Worm (Caenorhabditis elegans): ENCODE measurements around the gene egl-44.

Gene egl-44

DNA sequence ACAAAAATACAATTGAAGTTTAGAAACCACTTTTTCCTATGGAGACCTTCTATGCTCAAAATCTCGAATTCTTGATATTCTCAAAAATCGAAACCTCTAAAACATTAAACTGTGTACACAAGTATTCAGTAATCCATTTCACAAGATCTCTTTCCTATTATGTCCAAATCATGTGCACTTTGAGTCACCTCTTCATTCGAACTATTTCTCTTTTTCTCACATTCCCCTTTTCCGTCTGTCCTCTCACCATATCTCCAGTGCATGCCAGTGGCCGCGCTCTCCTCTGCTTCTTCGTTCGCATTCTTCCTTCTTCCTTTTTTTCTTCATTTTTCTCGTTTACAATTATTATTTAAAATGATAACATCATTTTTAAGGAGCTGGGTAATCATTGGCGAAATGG lies 14.0 kb downstream of the egl-44 start, which contains the start of gene F28B12.1:
TSS of gene F28B12.1 (plus strand) at position 335 of the 400 bp plus-strand sequence.
- TF ChIP-seq hmg-4 (GFP tag; optimal IDR thresholded peaks at IDR 0.05) (no peak), ceh-13 (GFP tag; optimal IDR thresholded peaks at IDR 0.05) (no peak), tra-4 (tag; optimal IDR thresholded peaks at IDR 0.05) (no peak), B0310.2 (tag; optimal IDR thresholded peaks at IDR 0.05) (no peak), sea-1 (GFP tag; conservative IDR thresholded peaks at IDR 0.05) (no peak), ets-7 (tag; optimal IDR thresholded peaks at IDR 0.05) (no peak), tbx-11 (GFP tag; IDR thresholded peaks at IDR 0.05) (no peak), hnd-1 (tag; optimal IDR thresholded peaks at IDR 0.05) (no peak), hmbx-1 (tag; optimal IDR thresholded peaks at IDR 0.05) (no peak), aly-1 (tag; optimal IDR thresholded peaks at IDR 0.05) (no peak), pes-1 (GFP tag; IDR thresholded peaks at IDR 0.05) (no peak), ceh-36 (tag; optimal IDR thresholded peaks at IDR 0.05) (no peak), flt-1 (GFP tag; IDR thresholded peaks at IDR 0.05) (no peak)

DNA sequence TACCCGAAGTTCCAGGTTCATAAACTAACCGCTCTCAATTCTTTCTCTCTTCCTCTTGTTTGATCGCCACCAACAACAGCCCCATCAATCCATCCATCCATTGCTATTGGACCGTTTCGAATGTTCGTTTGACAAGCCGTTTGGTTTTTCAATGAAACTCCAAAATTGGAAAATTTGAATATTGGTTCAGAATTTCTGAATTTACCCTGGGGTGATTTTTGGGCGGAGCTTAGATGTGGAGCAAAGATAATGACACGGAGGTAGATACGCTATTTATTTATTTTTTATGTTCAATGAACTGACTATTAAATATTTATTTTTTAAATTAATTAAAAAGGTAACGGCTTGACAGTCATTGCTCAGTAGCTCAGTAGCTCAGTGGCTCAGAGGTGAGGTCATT lies 15.7 kb downstream of the egl-44 start, which contains the start of gene B0034.2:
TSS of gene B0034.2 (minus strand) at position 101 of the 400 bp plus-strand sequence.
- TF ChIP-seq ets-7 (tag; optimal IDR thresholded peaks at IDR 0.05) (no peak), tbx-11 (GFP tag; IDR thresholded peaks at IDR 0.05) (no peak), F13C5.2 (tag; optimal IDR thresholded peaks at IDR 0.05) (no peak)

DNA sequence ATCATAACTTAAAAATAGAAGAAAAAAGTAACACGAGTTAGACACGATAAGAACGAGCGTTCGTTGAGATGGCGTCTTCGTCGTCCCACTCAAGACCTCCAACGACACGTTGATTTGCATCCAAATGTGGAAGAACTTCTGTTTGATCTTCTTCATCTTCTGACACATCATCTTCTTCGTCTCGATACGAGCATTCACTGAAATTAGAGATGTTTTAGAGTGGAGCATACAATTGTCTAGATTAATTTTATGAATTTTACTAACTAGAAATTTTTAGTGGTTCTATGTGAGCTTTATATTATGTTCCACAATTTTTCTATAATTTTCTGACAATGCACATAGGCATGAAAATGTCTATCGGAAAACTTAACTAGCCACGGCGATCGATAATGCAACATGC lies 17.2 kb downstream of the egl-44 start:
- TF ChIP-seq hnd-1 (tag; optimal IDR thresholded peaks at IDR 0.05) (no peak), ets-7 (tag; optimal IDR thresholded peaks at IDR 0.05) (no peak), sea-1 (GFP tag; conservative IDR thresholded peaks at IDR 0.05) (no peak), F13C5.2 (tag; optimal IDR thresholded peaks at IDR 0.05) (no peak), pes-1 (GFP tag; IDR thresholded peaks at IDR 0.05) (no peak), B0310.2 (tag; optimal IDR thresholded peaks at IDR 0.05) (no peak), ceh-36 (tag; optimal IDR thresholded peaks at IDR 0.05) (no peak), ceh-13 (GFP tag; optimal IDR thresholded peaks at IDR 0.05) (no peak), flt-1 (GFP tag; IDR thresholded peaks at IDR 0.05) (no peak), tbx-37 (GFP tag; conservative IDR thresholded peaks at IDR 0.05) (no peak), hmg-4 (GFP tag; optimal IDR thresholded peaks at IDR 0.05) (no peak), tra-4 (tag; optimal IDR thresholded peaks at IDR 0.05) (no peak), tbx-11 (GFP tag; IDR thresholded peaks at IDR 0.05) (no peak), ama-1 (optimal IDR thresholded peaks at IDR 0.05) (no peak), aly-1 (tag; optimal IDR thresholded peaks at IDR 0.05) (no peak), hmbx-1 (tag; optimal IDR thresholded peaks at IDR 0.05) (no peak), scrt-1 (GFP tag; IDR thresholded peaks at IDR 0.05) (no peak)

DNA sequence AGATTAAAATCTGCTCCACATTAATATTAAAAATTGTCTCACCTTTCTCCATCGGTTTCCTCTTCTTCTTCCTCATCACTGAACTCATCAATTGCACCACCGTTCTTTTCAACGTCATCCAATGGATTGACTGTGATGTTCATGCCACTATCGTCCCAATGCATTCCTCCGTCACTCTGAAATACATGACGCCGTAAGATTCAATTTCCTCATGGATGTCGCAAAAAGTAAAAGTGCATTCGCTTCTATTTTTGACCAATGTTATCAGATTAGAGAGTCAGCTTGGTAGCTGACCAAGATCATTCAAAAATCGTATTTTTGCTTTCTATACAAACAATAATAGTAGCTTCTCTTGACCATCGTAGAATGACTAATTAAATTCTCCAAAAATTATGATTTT lies 17.8 kb downstream of the egl-44 start:
- TF ChIP-seq tbx-37 (GFP tag; conservative IDR thresholded peaks at IDR 0.05) (no peak), flt-1 (GFP tag; IDR thresholded peaks at IDR 0.05) (no peak), hmbx-1 (tag; optimal IDR thresholded peaks at IDR 0.05) (no peak), B0310.2 (tag; optimal IDR thresholded peaks at IDR 0.05) (no peak), tra-4 (tag; optimal IDR thresholded peaks at IDR 0.05) (no peak), hnd-1 (tag; optimal IDR thresholded peaks at IDR 0.05) (no peak), ceh-13 (GFP tag; optimal IDR thresholded peaks at IDR 0.05) (no peak), ceh-36 (tag; optimal IDR thresholded peaks at IDR 0.05) (no peak), sea-1 (GFP tag; conservative IDR thresholded peaks at IDR 0.05) (no peak), ets-7 (tag; optimal IDR thresholded peaks at IDR 0.05) (no peak), tbx-11 (GFP tag; IDR thresholded peaks at IDR 0.05) (no peak), pes-1 (GFP tag; IDR thresholded peaks at IDR 0.05) (no peak)

DNA sequence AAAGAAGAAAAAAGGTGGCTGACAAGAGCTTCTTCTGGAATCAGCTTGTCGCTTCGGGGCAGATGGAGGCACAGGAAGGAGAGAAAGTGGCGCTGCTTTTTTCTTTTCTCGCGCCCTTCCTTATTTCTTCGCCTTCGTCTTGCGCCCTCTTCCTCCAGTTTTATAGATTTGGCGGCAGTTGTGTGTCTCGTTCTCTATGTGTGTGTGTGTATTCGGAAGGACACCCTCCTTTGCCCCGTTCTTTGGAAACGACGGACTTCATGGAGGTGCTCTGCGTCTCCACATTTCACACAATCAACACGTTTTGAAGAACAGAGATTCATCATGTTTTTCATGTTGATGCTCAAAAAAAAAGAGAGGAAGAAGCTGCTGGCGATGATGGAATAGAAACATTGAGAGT lies 20.1 kb downstream of the egl-44 start:
- TF ChIP-seq flt-1 (GFP tag; IDR thresholded peaks at IDR 0.05) (no peak), aly-1 (tag; optimal IDR thresholded peaks at IDR 0.05) (no peak), hnd-1 (tag; optimal IDR thresholded peaks at IDR 0.05) (no peak), ets-7 (tag; optimal IDR thresholded peaks at IDR 0.05) (no peak), tbx-11 (GFP tag; IDR thresholded peaks at IDR 0.05) (no peak), ceh-13 (GFP tag; optimal IDR thresholded peaks at IDR 0.05) (no peak), tra-4 (tag; optimal IDR thresholded peaks at IDR 0.05) (no peak), sea-1 (GFP tag; conservative IDR thresholded peaks at IDR 0.05) (no peak), pes-1 (GFP tag; IDR thresholded peaks at IDR 0.05) (no peak), B0310.2 (tag; optimal IDR thresholded peaks at IDR 0.05) (no peak), scrt-1 (GFP tag; IDR thresholded peaks at IDR 0.05) (no peak), tbx-37 (GFP tag; conservative IDR thresholded peaks at IDR 0.05) (no peak), ama-1 (optimal IDR thresholded peaks at IDR 0.05) (no peak), hmbx-1 (tag; optimal IDR thresholded peaks at IDR 0.05) (no peak), F13C5.2 (tag; optimal IDR thresholded peaks at IDR 0.05) (no peak)

DNA sequence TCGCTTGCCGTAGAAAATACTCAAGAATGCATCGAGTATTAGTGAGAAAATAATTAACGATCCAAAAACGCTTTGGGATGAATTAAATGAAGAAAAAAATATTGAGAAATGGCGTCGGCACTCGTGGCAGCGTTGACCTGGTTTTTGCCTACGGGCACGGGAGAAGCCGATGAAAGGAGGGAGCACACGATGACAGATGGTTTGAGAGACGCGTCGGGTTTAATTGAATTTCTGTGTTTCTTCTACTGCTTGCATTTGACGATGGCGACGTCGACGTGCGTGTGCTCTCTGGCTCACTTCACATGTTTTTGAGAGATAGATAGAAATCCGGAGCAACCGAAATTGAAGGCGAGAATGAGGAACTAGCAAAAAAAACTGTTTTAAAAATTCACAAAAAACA lies 22.1 kb downstream of the egl-44 start:
- no peak for TF ChIP-seq hmbx-1 (tag; optimal IDR thresholded peaks at IDR 0.05)
- no peak for TF ChIP-seq tbx-11 (GFP tag; IDR thresholded peaks at IDR 0.05)
- TF ChIP-seq ets-7 (tag; optimal IDR thresholded peaks at IDR 0.05) = no peak
- TF ChIP-seq hnd-1 (tag; optimal IDR thresholded peaks at IDR 0.05) = no peak
- no peak for TF ChIP-seq ceh-36 (tag; optimal IDR thresholded peaks at IDR 0.05)
- TF ChIP-seq B0310.2 (tag; optimal IDR thresholded peaks at IDR 0.05) = no peak
- TF ChIP-seq aly-1 (tag; optimal IDR thresholded peaks at IDR 0.05) = no peak
- TF ChIP-seq F13C5.2 (tag; optimal IDR thresholded peaks at IDR 0.05) = no peak
- no peak for TF ChIP-seq ama-1 (optimal IDR thresholded peaks at IDR 0.05)
- TF ChIP-seq flt-1 (GFP tag; IDR thresholded peaks at IDR 0.05) = no peak
- TF ChIP-seq hmg-4 (GFP tag; optimal IDR thresholded peaks at IDR 0.05) = no peak
- no peak for TF ChIP-seq tra-4 (tag; optimal IDR thresholded peaks at IDR 0.05)
- TF ChIP-seq pes-1 (GFP tag; IDR thresholded peaks at IDR 0.05) = no peak
- TF ChIP-seq sea-1 (GFP tag; conservative IDR thresholded peaks at IDR 0.05) = no peak
- TF ChIP-seq tbx-37 (GFP tag; conservative IDR thresholded peaks at IDR 0.05) = no peak

DNA sequence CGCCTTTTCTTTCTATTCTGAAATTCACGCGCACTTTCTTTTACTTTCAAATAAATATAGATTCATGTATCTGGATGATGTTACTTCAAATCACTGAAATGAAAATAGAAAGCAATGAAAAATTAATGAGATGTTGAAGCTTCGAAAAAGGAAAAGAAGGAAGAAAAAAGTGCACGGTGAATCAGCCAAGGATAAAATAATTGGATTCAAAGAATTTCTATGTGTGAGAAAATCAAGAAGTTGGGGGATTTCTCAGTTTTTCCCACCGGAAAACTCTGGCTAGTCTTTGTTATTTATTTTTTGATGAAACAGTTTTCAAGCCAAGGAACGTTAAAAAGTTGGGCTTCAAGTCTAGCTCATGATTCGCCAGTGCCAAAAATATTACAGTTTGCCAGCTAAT lies 23.1 kb downstream of the egl-44 start:
- TF ChIP-seq aly-1 (tag; optimal IDR thresholded peaks at IDR 0.05) (no peak), hmbx-1 (tag; optimal IDR thresholded peaks at IDR 0.05) (no peak), ceh-13 (GFP tag; optimal IDR thresholded peaks at IDR 0.05) (no peak), flt-1 (GFP tag; IDR thresholded peaks at IDR 0.05) (no peak), tbx-37 (GFP tag; conservative IDR thresholded peaks at IDR 0.05) (no peak), hmg-4 (GFP tag; optimal IDR thresholded peaks at IDR 0.05) (no peak), tra-4 (tag; optimal IDR thresholded peaks at IDR 0.05) (no peak), hnd-1 (tag; optimal IDR thresholded peaks at IDR 0.05) (no peak), ets-7 (tag; optimal IDR thresholded peaks at IDR 0.05) (no peak), F13C5.2 (tag; optimal IDR thresholded peaks at IDR 0.05) (no peak), B0310.2 (tag; optimal IDR thresholded peaks at IDR 0.05) (no peak), ama-1 (optimal IDR thresholded peaks at IDR 0.05) (no peak), ceh-36 (tag; optimal IDR thresholded peaks at IDR 0.05) (no peak), sea-1 (GFP tag; conservative IDR thresholded peaks at IDR 0.05) (no peak)
